Worm (Caenorhabditis elegans) whole organism, late embryonic: ENCODE data around the gene fbxb-104.
A peak's percentile ranks its signal among the peaks of the same experiment; 100 is the strongest.

Experiments
- C08G9.2 ChIP-seq: sonication (generic microtip); optimal IDR thresholded peaks from 2 replicates; lab custom pipeline; 2016; ENCODE audit warnings: mild to moderate bottlenecking, missing genetic modification characterization, moderate library complexity, missing compliant biosample characterization
- K02D7.2 ChIP-seq: sonication (generic microtip); optimal IDR thresholded peaks from 2 replicates; lab custom pipeline; 2017; ENCODE audit warnings: mild to moderate bottlenecking, missing genetic modification characterization, missing compliant biosample characterization
- T23F11.4 ChIP-seq: fragments of 200-800 bp; sonication (Bioruptor generic); optimal IDR thresholded peaks from 2 replicates; lab custom pipeline; 2018; ENCODE audit warnings: mild to moderate bottlenecking, missing genetic modification characterization, missing compliant biosample characterization
- ahr-1 ChIP-seq: sonication (generic microtip); optimal IDR thresholded peaks from 2 replicates; lab custom pipeline; 2016; ENCODE audit warnings: missing genetic modification characterization, missing compliant biosample characterization
- ama-1 ChIP-seq: fragments of 150-350 bp; optimal IDR thresholded peaks from 2 replicates; lab custom pipeline; 2014
- ceh-14 ChIP-seq: sonication (generic microtip); optimal IDR thresholded peaks from 2 replicates; lab custom pipeline; 2016; ENCODE audit warnings: missing genotype, missing genetic modification characterization, missing compliant biosample characterization
- ceh-18 ChIP-seq: sonication (generic microtip); optimal IDR thresholded peaks from 2 replicates; lab custom pipeline; 2016; ENCODE audit warnings: missing genetic modification characterization, missing compliant biosample characterization
- ceh-19 ChIP-seq: fragments of 200-800 bp; sonication (Bioruptor generic); optimal IDR thresholded peaks from 2 replicates; lab custom pipeline; 2018; ENCODE audit warnings: mild to moderate bottlenecking, missing genetic modification characterization, missing compliant biosample characterization
- ceh-2 ChIP-seq: sonication (generic microtip); optimal IDR thresholded peaks from 2 replicates; lab custom pipeline; 2016; ENCODE audit warnings: missing genotype, missing genetic modification characterization, missing compliant biosample characterization
- ceh-30 ChIP-seq: fragments of 150-350 bp; optimal IDR thresholded peaks from 2 replicates; lab custom pipeline; 2014; ENCODE audit warnings: missing biosample characterization, missing genetic modification characterization
- ceh-31 ChIP-seq: sonication (generic microtip); optimal IDR thresholded peaks from 2 replicates; lab custom pipeline; 2016; ENCODE audit warnings: missing genetic modification characterization, missing compliant biosample characterization
- ceh-34 ChIP-seq: sonication (generic microtip); optimal IDR thresholded peaks from 2 replicates; lab custom pipeline; 2016; ENCODE audit warnings: mild to moderate bottlenecking, missing genetic modification characterization, missing compliant biosample characterization
- ceh-48 ChIP-seq: sonication (generic microtip); optimal IDR thresholded peaks from 2 replicates; lab custom pipeline; 2016; ENCODE audit warnings: missing genetic modification characterization, inconsistent platforms, missing compliant biosample characterization
- ceh-6 ChIP-seq: fragments of 200-800 bp; sonication (Bioruptor generic); optimal IDR thresholded peaks from 2 replicates; lab custom pipeline; 2018; ENCODE audit warnings: mild to moderate bottlenecking, missing genetic modification characterization, missing compliant biosample characterization
- ceh-9 ChIP-seq: sonication (generic microtip); optimal IDR thresholded peaks from 2 replicates; lab custom pipeline; 2016; ENCODE audit warnings: mild to moderate bottlenecking, missing genetic modification characterization, inconsistent platforms, missing compliant biosample characterization
- che-1 ChIP-seq: sonication (generic microtip); optimal IDR thresholded peaks from 2 replicates; lab custom pipeline; 2016; ENCODE audit warnings: mild to moderate bottlenecking, missing genetic modification characterization, missing compliant biosample characterization
- dmd-4 ChIP-seq: sonication (generic microtip); optimal IDR thresholded peaks from 2 replicates; lab custom pipeline; 2016; ENCODE audit warnings: borderline replicate concordance, missing genetic modification characterization, missing compliant biosample characterization
- dve-1 ChIP-seq: sonication (generic microtip); optimal IDR thresholded peaks from 2 replicates; lab custom pipeline; 2017; ENCODE audit warnings: antibody characterized with exemption, mild to moderate bottlenecking, missing genetic modification characterization, missing compliant biosample characterization
- elt-2 ChIP-seq: sonication (generic microtip); optimal IDR thresholded peaks from 2 replicates; lab custom pipeline; 2016; ENCODE audit warnings: missing genetic modification reagents, missing genetic modification characterization, missing compliant biosample characterization
- fkh-10 ChIP-seq: fragments of 150-350 bp; optimal IDR thresholded peaks from 2 replicates; lab custom pipeline; 2014; ENCODE audit warnings: missing biosample characterization, missing genetic modification reagents, missing genetic modification characterization
- fkh-6 ChIP-seq: sonication (generic microtip); optimal IDR thresholded peaks from 2 replicates; lab custom pipeline; 2016; ENCODE audit warnings: missing genetic modification characterization, missing compliant biosample characterization
- gmeb-2 ChIP-seq: sonication (generic microtip); optimal IDR thresholded peaks from 2 replicates; lab custom pipeline; 2016; ENCODE audit warnings: missing genetic modification characterization, inconsistent platforms, missing compliant biosample characterization
- hlh-6 ChIP-seq: sonication (generic microtip); optimal IDR thresholded peaks from 2 replicates; lab custom pipeline; 2016; ENCODE audit warnings: missing genotype, missing genetic modification characterization, missing compliant biosample characterization
- lim-6 ChIP-seq: sonication (generic microtip); optimal IDR thresholded peaks from 2 replicates; lab custom pipeline; 2016; ENCODE audit warnings: missing genetic modification characterization, missing compliant biosample characterization
- madf-2 ChIP-seq: sonication (generic microtip); optimal IDR thresholded peaks from 2 replicates; lab custom pipeline; 2017; ENCODE audit warnings: missing genetic modification characterization, missing compliant biosample characterization
- mec-3 ChIP-seq: sonication (generic microtip); optimal IDR thresholded peaks from 2 replicates; lab custom pipeline; 2016; ENCODE audit warnings: borderline replicate concordance, missing genetic modification characterization, missing compliant biosample characterization
- nfya-1 ChIP-seq: sonication (generic microtip); optimal IDR thresholded peaks from 2 replicates; lab custom pipeline; 2017; ENCODE audit warnings: missing genetic modification characterization, mild to moderate bottlenecking, missing compliant biosample characterization, antibody characterized with exemption, moderate library complexity
- nhr-11 ChIP-seq: fragments of 150-350 bp; optimal IDR thresholded peaks from 2 replicates; lab custom pipeline; 2014; ENCODE audit warnings: missing biosample characterization, missing genetic modification characterization
- npax-4 ChIP-seq: sonication (generic microtip); optimal IDR thresholded peaks from 2 replicates; lab custom pipeline; 2016; ENCODE audit warnings: missing genetic modification characterization, missing compliant biosample characterization
- odd-2 ChIP-seq: sonication (generic microtip); optimal IDR thresholded peaks from 2 replicates; lab custom pipeline; 2017; ENCODE audit warnings: antibody characterized with exemption, mild to moderate bottlenecking, missing genetic modification characterization, missing compliant biosample characterization
- pag-3 ChIP-seq: sonication (generic microtip); optimal IDR thresholded peaks from 2 replicates; lab custom pipeline; 2016; ENCODE audit warnings: missing compliant biosample characterization, missing genetic modification characterization, borderline replicate concordance
- pax-1 ChIP-seq: fragments of 150-350 bp; optimal IDR thresholded peaks from 2 replicates; lab custom pipeline; 2014; ENCODE audit warnings: missing biosample characterization, missing genetic modification characterization
- pha-2 ChIP-seq: sonication (generic microtip); optimal IDR thresholded peaks from 2 replicates; lab custom pipeline; 2017; ENCODE audit warnings: mild to moderate bottlenecking, missing genetic modification characterization, missing compliant biosample characterization
- pqm-1 ChIP-seq: sonication (generic microtip); optimal IDR thresholded peaks from 2 replicates; lab custom pipeline; 2016; ENCODE audit warnings: missing genetic modification characterization, missing compliant biosample characterization
- sdc-2 ChIP-seq: sonication (generic microtip); optimal IDR thresholded peaks from 2 replicates; lab custom pipeline; 2016; ENCODE audit warnings: missing genotype, missing genetic modification characterization, missing compliant biosample characterization
- sox-2 ChIP-seq: fragments of 200-800 bp; sonication (Bioruptor generic); IDR thresholded peaks from 2 replicates; pipeline ENCODE4 v1.3.6; 2022; ENCODE audit warnings: missing genetic modification reagents, missing genetic modification characterization, missing compliant biosample characterization
- syd-9 ChIP-seq: sonication (generic microtip); optimal IDR thresholded peaks from 2 replicates; lab custom pipeline; 2016; ENCODE audit warnings: mild to moderate bottlenecking, missing genetic modification characterization, moderate library complexity, missing compliant biosample characterization
- tbx-2 ChIP-seq: sonication (generic microtip); optimal IDR thresholded peaks from 2 replicates; lab custom pipeline; 2016; ENCODE audit warnings: missing genetic modification characterization, missing compliant biosample characterization
- ttx-3 ChIP-seq: sonication (generic microtip); optimal IDR thresholded peaks from 2 replicates; lab custom pipeline; 2016; ENCODE audit warnings: missing genetic modification reagents, missing genetic modification characterization, missing compliant biosample characterization
- unc-3 ChIP-seq, 2 experiments: fragments of 200-800 bp in 1 of 2; sonication (Bioruptor generic) in 1 of 2; sonication (generic microtip) in 1 of 2; conservative IDR thresholded peaks in 1 of 2; optimal IDR thresholded peaks in 1 of 2; 2 replicates each; pipeline versions ENCODE4 v1.3.6 to Lab custom; 2016 to 2022; ENCODE audit warnings: missing compliant biosample characterization in 2 of 2, missing genetic modification characterization in 2 of 2, missing genetic modification reagents in 1 of 2
- unc-42 ChIP-seq: sonication (generic microtip); optimal IDR thresholded peaks from 2 replicates; lab custom pipeline; 2016; ENCODE audit warnings: missing genotype, missing genetic modification characterization, missing compliant biosample characterization
- unc-55 ChIP-seq: sonication (generic microtip); optimal IDR thresholded peaks from 2 replicates; lab custom pipeline; 2017; ENCODE audit warnings: missing biosample characterization, missing genetic modification reagents, missing genetic modification characterization
- unc-86 ChIP-seq: sonication (generic microtip); optimal IDR thresholded peaks from 2 replicates; lab custom pipeline; 2016; ENCODE audit warnings: missing genetic modification characterization, missing compliant biosample characterization
- ztf-16 ChIP-seq: sonication (generic microtip); optimal IDR thresholded peaks from 2 replicates; lab custom pipeline; 2017; ENCODE audit warnings: missing genetic modification characterization, missing compliant biosample characterization

The fbxb-104 gene

ce11 chrII:3477171-3477570 is at the start of gene fbxb-104:
Gene fbxb-104 (minus strand): TSS chrII:3477271.
- TF ChIP-seq pax-1 (tag; lab: Kevin White, UChicago): no peak
- no peak for TF ChIP-seq fkh-10 (GFP tag; lab: Kevin White, UChicago)
- no peak for TF ChIP-seq unc-55 (GFP tag; lab: Kevin White, UChicago)
- no peak for TF ChIP-seq pqm-1
- TF ChIP-seq odd-2 (tag; lab: Kevin White, UChicago): no peak
- TF ChIP-seq nhr-11: no peak
- no peak for TF ChIP-seq tbx-2
- TF ChIP-seq C08G9.2: no peak
- no peak for TF ChIP-seq fkh-6 (tag; lab: Kevin White, UChicago)
- no peak for TF ChIP-seq ztf-16 (tag; lab: Kevin White, UChicago)
- no peak for TF ChIP-seq che-1 (tag; lab: Kevin White, UChicago)
- TF ChIP-seq mec-3 (tag; lab: Kevin White, UChicago): no peak
- TF ChIP-seq pag-3: no peak
- no peak for TF ChIP-seq pha-2 (tag; lab: Kevin White, UChicago)
- TF ChIP-seq dve-1 (tag; lab: Kevin White, UChicago): no peak
- TF ChIP-seq nfya-1 (tag; lab: Kevin White, UChicago): no peak
- TF ChIP-seq ama-1: no peak
- TF ChIP-seq syd-9 (tag; lab: Kevin White, UChicago): no peak

- TF ChIP-seq syd-9 (tag; lab: Kevin White, UChicago) (no peak), hlh-6 (tag; lab: Kevin White, UChicago) (no peak), gmeb-2 (tag; lab: Kevin White, UChicago) (no peak)
Measured at ce11 chrII:3524097-3524496, 47.0 kb upstream of the fbxb-104 start, which contains the start of gene col-72. Gene col-72 (minus strand): TSS chrII:3524197.

- peak; percentile 81 for TF ChIP-seq ceh-34 (tag; lab: Kevin White, UChicago)
- TF ChIP-seq nfya-1 (tag; lab: Kevin White, UChicago): peak; percentile 50
- TF ChIP-seq tbx-2: peak; percentile 18
- peak; percentile 41 for TF ChIP-seq ceh-18 (tag; lab: Kevin White, UChicago)
- TF ChIP-seq unc-42 (tag; lab: Kevin White, UChicago): peak; percentile 27
- TF ChIP-seq ceh-31: peak; percentile 13
- TF ChIP-seq sox-2 (GFP tag; lab: Robert Waterston, UW): peak; percentile 41; the same call in 1 of the 2 replicates
Measured at ce11 chrII:3523547-3523946, 46.5 kb upstream of the fbxb-104 start.

DNA sequence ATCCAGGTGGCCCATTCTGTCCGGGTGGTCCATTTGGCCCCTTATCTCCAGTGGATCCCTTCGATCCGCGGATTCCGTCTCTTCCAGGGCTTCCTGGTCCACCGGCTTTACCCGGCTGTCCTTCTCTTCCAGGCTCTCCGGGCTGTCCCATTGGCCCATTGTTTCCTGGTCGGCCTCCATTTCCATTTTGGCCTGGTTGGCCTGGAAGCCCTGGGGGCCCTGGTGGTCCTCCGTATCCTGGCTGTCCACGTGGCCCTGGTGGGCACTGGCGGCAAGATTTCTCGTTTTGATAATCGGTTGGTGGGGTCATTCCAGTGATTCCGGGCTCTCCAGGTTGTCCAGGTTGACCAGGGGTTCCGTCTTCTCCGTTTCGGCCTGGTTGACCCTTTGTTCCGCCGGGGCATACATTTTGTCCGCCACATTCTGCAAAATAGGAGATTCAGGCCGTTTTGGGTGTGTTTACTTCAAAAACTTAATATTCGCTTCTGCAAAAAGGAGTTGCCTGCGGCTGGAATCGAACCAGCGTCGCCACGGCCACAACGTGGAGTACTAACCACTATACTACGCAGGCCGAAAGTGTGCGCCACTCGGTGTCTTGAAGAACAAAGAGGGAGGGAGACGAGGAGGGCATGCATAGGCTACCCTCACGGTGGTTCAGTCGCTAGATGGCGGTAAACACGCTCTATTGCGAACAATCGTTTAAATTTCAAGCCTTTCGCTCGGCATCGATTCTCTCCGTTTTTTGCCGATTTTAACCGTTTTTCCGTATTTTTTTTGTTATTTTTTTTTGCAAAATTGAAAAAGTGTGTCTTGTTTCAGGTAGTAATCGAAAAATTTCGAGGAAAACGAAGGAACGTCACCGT is 44.1 kb upstream of the fbxb-104 start, which contains the start of gene W09G10.9:
Gene W09G10.9 (plus strand): TSS at position 813 of the 863 bp plus-strand sequence.
- TF ChIP-seq nfya-1 (tag; lab: Kevin White, UChicago) (peak; percentile 57), sdc-2 (peak; percentile 48), elt-2 (tag; lab: Kevin White, UChicago) (peak; percentile 84), dmd-4 (tag; lab: Kevin White, UChicago) (peak; percentile 70), ceh-2 (tag; lab: Kevin White, UChicago) (peak; percentile 50), T23F11.4 (GFP tag; lab: Kevin White, UChicago) (peak; percentile 56), ceh-9 (tag; lab: Kevin White, UChicago) (peak; percentile 6), pha-2 (tag; lab: Kevin White, UChicago) (peak; percentile 77), lim-6 (tag; lab: Kevin White, UChicago) (no peak), ceh-31 (peak; percentile 39), ceh-6 (peak; percentile 83), madf-2 (tag; lab: Kevin White, UChicago) (peak; percentile 76), pqm-1 (no peak), ahr-1 (tag; lab: Kevin White, UChicago) (peak; percentile 46), ceh-19 (GFP tag; lab: Kevin White, UChicago) (peak; percentile 77), unc-55 (GFP tag; lab: Kevin White, UChicago) (no peak), npax-4 (tag; lab: Kevin White, UChicago) (peak; percentile 40), che-1 (tag; lab: Kevin White, UChicago) (peak; percentile 74), unc-86 (tag; lab: Kevin White, UChicago) (peak; percentile 75), ttx-3 (peak; percentile 68), odd-2 (tag; lab: Kevin White, UChicago) (no peak), ceh-30 (tag; lab: Kevin White, UChicago) (no peak), ceh-48 (peak; percentile 62), ceh-14 (tag; lab: Kevin White, UChicago) (peak; percentile 13), unc-3 (GFP tag; conservative IDR thresholded peaks at IDR 0.05; lab: Robert Waterston, UW) (peak; percentile 90), unc-3 (tag; optimal IDR thresholded peaks at IDR 0.05; lab: Kevin White, UChicago) (peak; percentile 71), K02D7.2 (tag; lab: Kevin White, UChicago) (peak; percentile 56), fkh-6 (tag; lab: Kevin White, UChicago) (peak; percentile 66), sox-2 (GFP tag; lab: Robert Waterston, UW) (peak; percentile 88)
